Worm (Caenorhabditis elegans) whole organism, midembryonic: ENCODE measurements around the gene C39E9.8.

Experiments used
- T22C8.4 ChIP-seq: fragments of 200-800 bp; sonication (Bioruptor generic); IDR thresholded peaks from 2 replicates; pipeline ENCODE4 v1.3.6; 2022; ENCODE audit warnings: missing genetic modification characterization, missing compliant biosample characterization
- cog-1 ChIP-seq: sonication (generic microtip); optimal IDR thresholded peaks from 2 replicates; lab custom pipeline; 2016; ENCODE audit warnings: missing genetic modification characterization, missing compliant biosample characterization
- flt-1 ChIP-seq: fragments of 200-800 bp; sonication (Bioruptor generic); IDR thresholded peaks from 2 replicates; pipeline ENCODE4 v1.3.6; 2022; ENCODE audit warnings: missing genetic modification characterization, missing compliant biosample characterization
- klf-2 ChIP-seq: fragments of 200-800 bp; sonication (Bioruptor generic); conservative IDR thresholded peaks from 2 replicates; pipeline ENCODE4 v1.3.6; 2022; ENCODE audit warnings: missing genetic modification reagents, missing genetic modification characterization, missing compliant biosample characterization
- med-1 ChIP-seq: sonication (generic microtip); optimal IDR thresholded peaks from 2 replicates; lab custom pipeline; 2017; ENCODE audit warnings: missing genetic modification characterization, mild to moderate bottlenecking, missing compliant biosample characterization, antibody characterized with exemption, missing genetic modification reagents; ENCODE audit not compliant: insufficient read depth
- ref-1 ChIP-seq: fragments of 200-800 bp; sonication (Bioruptor generic); conservative IDR thresholded peaks from 2 replicates; pipeline ENCODE4 v1.3.6; 2022; ENCODE audit warnings: missing genetic modification reagents, missing genetic modification characterization, missing compliant biosample characterization
- tab-1 ChIP-seq: fragments of 200-800 bp; sonication (Bioruptor generic); IDR thresholded peaks from 2 replicates; pipeline ENCODE4 v1.3.6; 2022; ENCODE audit warnings: missing genetic modification characterization, missing compliant biosample characterization
- ztf-23 ChIP-seq: fragments of 200-800 bp; sonication (Bioruptor generic); IDR thresholded peaks from 2 replicates; pipeline ENCODE4 v1.3.6; 2022; ENCODE audit warnings: missing genetic modification reagents, missing genetic modification characterization, missing compliant biosample characterization
- ztf-29 ChIP-seq: fragments of 200-800 bp; sonication (Bioruptor generic); IDR thresholded peaks from 2 replicates; pipeline ENCODE4 v1.3.6; 2022; ENCODE audit warnings: missing genetic modification reagents, missing genetic modification characterization, missing compliant biosample characterization

Gene C39E9.8

DNA sequence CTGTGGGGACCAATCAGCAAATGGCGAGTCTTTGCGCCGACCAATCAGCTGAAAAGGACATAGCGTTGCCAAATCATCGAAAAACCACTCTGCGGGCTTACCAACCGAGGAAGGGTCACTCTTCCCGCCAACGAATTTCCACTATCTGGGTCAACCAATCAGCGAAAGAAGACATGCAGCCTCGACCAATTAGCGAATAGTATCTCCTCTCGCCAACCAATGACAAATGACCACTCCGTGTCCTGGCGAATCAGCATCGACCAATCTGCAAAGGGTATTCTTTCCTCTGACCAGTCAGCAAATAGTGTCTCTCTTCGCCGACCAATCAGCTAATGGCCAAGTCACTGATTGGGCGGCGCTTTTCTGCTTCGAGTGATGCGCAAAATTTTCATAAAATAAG is 37.8 kb upstream of the C39E9.8 start:
- TF ChIP-seq flt-1 (no peak), ztf-23 (GFP tag; lab: Robert Waterston, UW) (no peak), tab-1 (GFP tag; lab: Robert Waterston, UW) (no peak), klf-2 (GFP tag; lab: Robert Waterston, UW) (no peak), ref-1 (GFP tag; lab: Robert Waterston, UW) (no peak), ztf-29 (GFP tag; lab: Robert Waterston, UW) (no peak), cog-1 (tag; lab: Kevin White, UChicago) (no peak), T22C8.4 (GFP tag; lab: Robert Waterston, UW) (no peak), med-1 (no peak)

DNA sequence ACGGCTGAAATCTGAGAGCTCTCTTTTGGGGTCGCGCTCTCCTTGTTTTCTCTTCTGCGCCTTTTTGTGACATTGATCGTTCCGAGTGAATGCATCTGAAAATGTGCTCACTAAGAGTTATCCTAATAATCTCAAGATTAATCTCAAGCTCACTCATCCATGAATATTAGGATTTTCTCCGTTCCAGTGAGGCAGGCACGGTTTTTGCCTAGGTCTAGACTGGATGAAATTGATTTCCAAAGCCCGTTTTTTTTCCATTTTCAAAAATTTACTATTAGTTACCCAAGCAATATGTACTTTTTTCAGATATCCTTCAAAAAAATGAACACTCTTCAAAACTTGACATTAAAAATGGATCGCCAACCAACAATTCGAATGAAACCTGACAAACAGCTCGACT is 37.2 kb upstream of the C39E9.8 start, which contains the start of gene amt-2:
Gene amt-2, plus strand, starts transcription at position 301 of the 400 bp plus-strand sequence.
- TF ChIP-seq flt-1 (no peak), ref-1 (GFP tag; lab: Robert Waterston, UW) (no peak), ztf-23 (GFP tag; lab: Robert Waterston, UW) (no peak), cog-1 (tag; lab: Kevin White, UChicago) (no peak), tab-1 (GFP tag; lab: Robert Waterston, UW) (no peak), ztf-29 (GFP tag; lab: Robert Waterston, UW) (no peak), med-1 (no peak), klf-2 (GFP tag; lab: Robert Waterston, UW) (no peak), T22C8.4 (GFP tag; lab: Robert Waterston, UW) (no peak)

DNA sequence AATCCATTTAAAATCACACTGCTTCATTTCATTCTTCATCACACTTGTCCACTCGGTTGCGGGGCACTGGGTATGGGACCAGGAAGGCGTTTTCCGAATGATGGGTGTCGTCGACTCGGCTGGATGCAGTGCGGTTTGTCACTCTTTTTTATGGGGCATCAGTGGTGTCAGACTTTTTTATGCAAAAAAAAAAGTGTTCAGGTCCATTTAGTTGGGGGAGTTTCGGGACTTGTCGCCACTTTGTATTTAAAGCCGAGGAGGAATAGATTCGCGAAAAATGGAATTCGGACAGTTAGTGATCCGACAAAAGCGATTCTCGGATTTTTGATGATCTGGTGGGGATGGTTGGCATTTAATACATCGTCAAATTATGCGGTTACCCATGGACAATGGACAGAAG is 34.3 kb upstream of the C39E9.8 start:
- no peak for TF ChIP-seq cog-1 (tag; lab: Kevin White, UChicago)

DNA sequence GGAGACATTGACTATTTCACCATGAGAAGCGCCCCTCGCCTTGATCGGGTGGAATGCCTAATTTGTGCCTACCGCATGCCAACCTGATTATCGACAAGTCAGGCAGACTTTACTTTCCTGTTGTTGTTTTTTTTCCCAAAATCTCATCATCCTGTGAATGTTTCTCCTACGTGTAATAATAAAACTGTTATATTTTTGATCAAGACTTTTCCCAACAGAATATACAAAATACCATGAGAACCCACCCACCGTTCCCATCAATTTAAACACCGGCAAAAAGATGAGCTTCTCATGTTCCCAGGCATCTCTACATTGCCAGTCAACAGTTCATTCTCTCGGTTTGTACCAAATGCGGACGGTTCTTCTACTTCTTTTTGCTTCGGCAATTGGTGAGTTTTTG is 32.4 kb upstream of the C39E9.8 start, which contains the start of gene scl-9:
Gene scl-9, plus strand, starts transcription at position 301 of the 400 bp plus-strand sequence.
- no peak for TF ChIP-seq T22C8.4 (GFP tag; lab: Robert Waterston, UW)
- no peak for TF ChIP-seq ref-1 (GFP tag; lab: Robert Waterston, UW)
- TF ChIP-seq med-1, result no peak
- TF ChIP-seq cog-1 (tag; lab: Kevin White, UChicago), result no peak
- TF ChIP-seq tab-1 (GFP tag; lab: Robert Waterston, UW), result no peak
- TF ChIP-seq ztf-29 (GFP tag; lab: Robert Waterston, UW), result no peak

DNA sequence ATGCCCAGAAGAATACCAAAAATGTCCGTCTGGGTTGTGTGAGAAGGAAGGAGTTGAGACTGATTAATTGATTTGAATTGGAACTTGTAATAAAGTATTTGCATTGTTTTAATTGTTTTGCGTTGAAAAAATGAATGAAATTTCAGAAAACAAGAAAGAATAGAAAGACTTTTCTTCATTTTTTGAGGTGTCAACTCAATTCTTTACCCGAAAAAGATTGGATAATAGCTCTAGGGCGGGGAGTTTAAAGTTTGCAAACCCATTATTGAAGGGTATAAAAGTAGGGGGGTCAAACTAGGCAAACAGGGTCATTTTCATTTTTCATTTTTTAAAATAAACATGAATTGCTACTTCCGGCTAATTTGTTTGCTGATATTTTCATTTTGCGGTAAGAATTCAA is 31.1 kb upstream of the C39E9.8 start, which contains the start of gene scl-10:
Gene scl-10, plus strand, starts transcription at position 301 of the 400 bp plus-strand sequence.
- TF ChIP-seq T22C8.4 (GFP tag; lab: Robert Waterston, UW) (no peak), ztf-23 (GFP tag; lab: Robert Waterston, UW) (no peak)

DNA sequence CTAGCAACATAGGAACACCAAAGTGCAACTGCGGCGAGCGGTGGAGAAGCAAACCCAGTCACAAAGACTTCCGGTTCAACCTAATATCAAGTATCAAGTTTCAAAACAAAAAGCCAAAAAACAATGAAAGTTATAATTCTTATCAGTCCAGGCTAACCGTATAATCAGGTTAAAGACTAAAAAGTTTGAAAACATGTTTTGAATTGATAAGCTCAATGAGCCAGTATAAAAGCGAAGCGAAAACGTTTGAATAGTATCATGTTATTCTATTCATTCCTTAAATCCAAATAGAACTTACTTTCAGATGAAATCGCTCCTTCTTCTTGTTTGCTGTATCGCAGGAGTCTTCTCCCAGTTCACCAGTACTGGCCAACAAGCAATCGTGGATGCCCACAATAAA is 28.2 kb upstream of the C39E9.8 start, which contains the start of gene scl-11:
Gene scl-11, plus strand, starts transcription at position 301 of the 400 bp plus-strand sequence.
- no peak for TF ChIP-seq cog-1 (tag; lab: Kevin White, UChicago)
- TF ChIP-seq T22C8.4 (GFP tag; lab: Robert Waterston, UW), result no peak
- no peak for TF ChIP-seq ztf-23 (GFP tag; lab: Robert Waterston, UW)
- TF ChIP-seq ztf-29 (GFP tag; lab: Robert Waterston, UW), result no peak
- no peak for TF ChIP-seq med-1
- no peak for TF ChIP-seq flt-1
- TF ChIP-seq tab-1 (GFP tag; lab: Robert Waterston, UW), result no peak
- TF ChIP-seq klf-2 (GFP tag; lab: Robert Waterston, UW), result no peak
- no peak for TF ChIP-seq ref-1 (GFP tag; lab: Robert Waterston, UW)

DNA sequence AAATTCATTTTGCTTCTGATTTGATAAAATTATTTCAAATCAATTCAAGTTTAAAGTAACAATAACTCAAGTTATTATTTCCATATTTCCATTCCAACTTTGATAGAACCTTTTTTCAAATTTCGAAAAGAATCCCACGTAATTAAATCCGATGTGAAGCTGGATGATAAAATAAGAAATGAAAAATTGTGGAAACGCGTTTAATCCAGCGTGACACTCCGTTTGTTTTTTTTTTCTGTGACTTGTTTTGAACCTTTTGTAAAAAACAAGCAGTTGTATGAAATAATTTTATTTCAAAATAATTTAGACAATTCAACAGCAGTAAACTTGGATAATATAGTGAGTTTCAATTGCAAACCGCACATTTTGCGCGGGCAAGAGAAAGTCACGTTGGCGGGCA is 26.7 kb upstream of the C39E9.8 start, which contains the start of gene F49E11.7:
Gene F49E11.7, plus strand, starts transcription at position 301 of the 400 bp plus-strand sequence.
- TF ChIP-seq ztf-29 (GFP tag; lab: Robert Waterston, UW), result no peak
- TF ChIP-seq ref-1 (GFP tag; lab: Robert Waterston, UW), result no peak
- TF ChIP-seq flt-1, result no peak
- no peak for TF ChIP-seq T22C8.4 (GFP tag; lab: Robert Waterston, UW)
- no peak for TF ChIP-seq cog-1 (tag; lab: Kevin White, UChicago)
- no peak for TF ChIP-seq tab-1 (GFP tag; lab: Robert Waterston, UW)
- no peak for TF ChIP-seq med-1
- no peak for TF ChIP-seq ztf-23 (GFP tag; lab: Robert Waterston, UW)
- TF ChIP-seq klf-2 (GFP tag; lab: Robert Waterston, UW), result no peak

DNA sequence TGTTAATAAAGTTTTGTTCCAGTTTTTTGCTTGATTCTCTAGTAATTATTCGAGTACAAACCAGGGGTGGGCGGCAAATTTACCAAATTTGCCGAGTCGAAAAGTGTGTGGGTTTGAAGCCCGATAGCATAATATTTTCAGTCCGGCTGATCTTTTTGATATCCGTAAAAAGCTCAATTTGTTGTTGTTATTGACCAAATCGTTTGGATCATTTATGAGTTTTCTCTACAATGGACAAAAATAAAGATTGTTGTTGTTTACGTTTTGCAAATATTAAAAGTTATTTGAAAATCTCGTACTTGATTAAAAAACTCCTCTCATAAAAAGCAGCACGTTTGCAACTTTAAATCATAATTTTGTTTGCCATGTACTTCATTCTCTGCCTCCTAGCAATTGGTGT is 23.2 kb upstream of the C39E9.8 start, which contains the start of gene scl-1:
Gene scl-1, plus strand, starts transcription at position 301 of the 400 bp plus-strand sequence.
- no peak for TF ChIP-seq klf-2 (GFP tag; lab: Robert Waterston, UW)
- TF ChIP-seq ztf-29 (GFP tag; lab: Robert Waterston, UW), result no peak
- no peak for TF ChIP-seq ref-1 (GFP tag; lab: Robert Waterston, UW)
- no peak for TF ChIP-seq med-1
- TF ChIP-seq ztf-23 (GFP tag; lab: Robert Waterston, UW), result no peak
- TF ChIP-seq T22C8.4 (GFP tag; lab: Robert Waterston, UW), result no peak
- TF ChIP-seq cog-1 (tag; lab: Kevin White, UChicago), result no peak
- TF ChIP-seq tab-1 (GFP tag; lab: Robert Waterston, UW), result no peak
- no peak for TF ChIP-seq flt-1

DNA sequence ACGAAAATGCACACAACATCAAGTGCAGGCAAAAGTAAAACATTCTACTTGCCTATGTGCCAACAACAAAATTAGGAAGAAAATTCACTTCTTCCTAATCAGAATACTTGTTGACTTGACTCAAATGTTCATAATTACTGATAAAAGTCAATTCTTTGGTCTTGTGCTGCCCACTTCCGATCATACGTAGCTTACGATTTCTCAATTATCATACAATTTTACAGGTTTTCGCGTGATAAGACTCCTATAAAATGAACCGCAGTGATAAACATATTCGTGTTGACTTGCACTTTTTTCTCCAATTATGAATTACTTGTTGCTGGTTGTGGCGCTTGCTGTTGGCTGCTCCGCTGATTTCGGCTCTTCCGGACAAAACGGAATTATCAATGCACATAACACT is 21.8 kb upstream of the C39E9.8 start, which contains the start of gene scl-2:
Gene scl-2, plus strand, starts transcription at position 293 of the 400 bp plus-strand sequence.
- TF ChIP-seq ztf-29 (GFP tag; lab: Robert Waterston, UW) (no peak), tab-1 (GFP tag; lab: Robert Waterston, UW) (no peak), flt-1 (no peak), T22C8.4 (GFP tag; lab: Robert Waterston, UW) (no peak), klf-2 (GFP tag; lab: Robert Waterston, UW) (no peak), ztf-23 (GFP tag; lab: Robert Waterston, UW) (no peak), med-1 (no peak), ref-1 (GFP tag; lab: Robert Waterston, UW) (no peak), cog-1 (tag; lab: Kevin White, UChicago) (no peak)

DNA sequence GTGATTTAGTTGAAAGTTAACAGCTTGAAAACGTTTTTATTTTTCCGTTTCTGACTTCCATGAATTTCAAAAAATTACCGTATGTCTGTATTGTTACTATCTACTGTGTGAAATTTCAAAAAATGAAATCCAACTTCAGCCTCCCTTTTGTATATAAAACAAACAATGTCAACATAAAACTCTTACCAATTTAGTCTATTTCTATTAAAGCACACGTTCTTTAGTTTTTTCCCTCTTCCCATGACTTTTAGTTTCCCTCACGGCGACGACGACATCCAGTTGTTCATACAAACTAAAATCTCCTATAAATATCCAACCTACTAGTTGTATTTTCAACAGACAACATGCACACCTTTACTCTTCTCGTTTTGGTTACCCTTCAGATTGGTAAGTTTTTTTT is 20.0 kb upstream of the C39E9.8 start, which contains the start of gene scl-3:
Gene scl-3, plus strand, starts transcription at position 301 of the 400 bp plus-strand sequence.
- TF ChIP-seq ztf-23 (GFP tag; lab: Robert Waterston, UW) (no peak), tab-1 (GFP tag; lab: Robert Waterston, UW) (no peak), T22C8.4 (GFP tag; lab: Robert Waterston, UW) (no peak), klf-2 (GFP tag; lab: Robert Waterston, UW) (no peak), ref-1 (GFP tag; lab: Robert Waterston, UW) (no peak), med-1 (no peak), flt-1 (no peak), cog-1 (tag; lab: Kevin White, UChicago) (no peak), ztf-29 (GFP tag; lab: Robert Waterston, UW) (no peak)
